Worm (Caenorhabditis elegans): ENCODE data around the gene cnc-5.
A peak's percentile ranks its signal among the peaks of the same experiment; 100 is the strongest.

cnc-5 gene

DNA sequence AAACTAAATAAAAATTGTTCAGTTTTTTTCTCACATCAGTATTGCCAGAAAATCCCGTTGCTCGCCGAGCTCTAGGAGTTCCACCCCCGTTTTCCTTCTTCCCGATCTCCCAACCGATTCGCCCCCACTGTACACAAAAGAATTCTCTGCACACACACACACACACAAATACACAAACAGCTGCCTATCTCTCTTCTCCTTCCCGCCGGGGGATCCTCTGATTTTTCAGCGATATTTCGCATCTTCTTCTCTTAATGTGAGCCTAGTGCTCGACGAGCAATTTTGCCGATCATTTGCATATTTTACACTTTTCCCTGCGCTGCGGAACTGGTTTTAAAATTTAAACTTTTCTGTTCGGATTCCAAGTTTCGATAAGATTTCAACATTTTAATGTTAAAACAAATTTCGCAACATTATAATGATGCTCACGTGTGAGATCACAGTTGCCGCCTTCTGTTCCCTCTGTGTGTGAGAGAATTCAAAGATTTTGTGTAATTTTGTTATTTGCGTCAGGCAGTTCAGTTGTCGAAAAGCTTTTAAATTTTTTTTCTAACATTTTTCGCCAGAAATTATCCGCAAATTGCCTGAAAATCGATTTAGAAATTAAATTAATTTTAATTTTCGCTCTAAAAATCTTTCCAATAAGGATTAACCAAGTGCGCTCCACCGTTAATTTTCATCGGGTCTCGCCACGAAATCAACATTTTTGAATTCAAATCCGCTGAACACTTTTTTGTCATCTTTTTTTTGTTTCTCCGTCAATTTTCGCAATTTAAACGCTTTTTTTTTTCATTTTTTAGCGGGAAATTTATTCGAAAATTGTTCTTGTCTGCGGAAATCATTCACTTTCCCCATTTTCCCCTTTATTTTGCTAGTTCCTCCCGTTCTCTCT lies 26.1 kb downstream of the cnc-5 start:
- no peak for TF ChIP-seq T23F11.4 (GFP tag; optimal IDR thresholded peaks at IDR 0.05)
- peak; percentile 83 for TF ChIP-seq ceh-18 (tag; optimal IDR thresholded peaks at IDR 0.05)
- peak; percentile 64 for TF ChIP-seq unc-42 (tag; optimal IDR thresholded peaks at IDR 0.05)
- TF ChIP-seq rnt-1 (tag; optimal IDR thresholded peaks at IDR 0.05): peak; percentile 18
- no peak for TF ChIP-seq che-1 (tag; optimal IDR thresholded peaks at IDR 0.05)
- peak; percentile 23 for TF ChIP-seq pat-9 (tag; optimal IDR thresholded peaks at IDR 0.05)
- peak; percentile 20 for TF ChIP-seq tbx-2 (tag; optimal IDR thresholded peaks at IDR 0.05)
- TF ChIP-seq syd-9 (tag; optimal IDR thresholded peaks at IDR 0.05): peak; percentile 5
- no peak for TF ChIP-seq madf-2 (tag; optimal IDR thresholded peaks at IDR 0.05)
- TF ChIP-seq elt-4 (tag; optimal IDR thresholded peaks at IDR 0.05): no peak

ce11 chrV:1471977-1472376 lies 26.8 kb downstream of the cnc-5 start:
- no peak for TF ChIP-seq lim-6 (tag; optimal IDR thresholded peaks at IDR 0.05)
- no peak for TF ChIP-seq unc-86 (tag; optimal IDR thresholded peaks at IDR 0.05)
- TF ChIP-seq elt-4 (tag; optimal IDR thresholded peaks at IDR 0.05): no peak
- TF ChIP-seq madf-2 (tag; optimal IDR thresholded peaks at IDR 0.05): no peak
- no peak for TF ChIP-seq C08G9.2 (tag; optimal IDR thresholded peaks at IDR 0.05)
- TF ChIP-seq syd-9 (tag; optimal IDR thresholded peaks at IDR 0.05): no peak
- TF ChIP-seq hlh-15 (tag; optimal IDR thresholded peaks at IDR 0.05): no peak
- no peak for TF ChIP-seq nhr-11 (tag; optimal IDR thresholded peaks at IDR 0.05)
- no peak for TF ChIP-seq fax-1 (tag; optimal IDR thresholded peaks at IDR 0.05)
- TF ChIP-seq che-1 (tag; optimal IDR thresholded peaks at IDR 0.05): no peak
- TF ChIP-seq eyg-1 (tag; optimal IDR thresholded peaks at IDR 0.05): no peak
- TF ChIP-seq ref-2 (tag; optimal IDR thresholded peaks at IDR 0.05): no peak
- TF ChIP-seq pqm-1 (tag; optimal IDR thresholded peaks at IDR 0.05): no peak

- TF ChIP-seq ceh-48 (tag; optimal IDR thresholded peaks at IDR 0.05) (peak; percentile 2), unc-86 (tag; optimal IDR thresholded peaks at IDR 0.05) (no peak), unc-55 (GFP tag; optimal IDR thresholded peaks at IDR 0.05) (peak; percentile 23), hlh-6 (tag; optimal IDR thresholded peaks at IDR 0.05) (no peak), ceh-19 (GFP tag; optimal IDR thresholded peaks at IDR 0.05) (no peak), ceh-2 (tag; optimal IDR thresholded peaks at IDR 0.05) (no peak), madf-2 (tag; optimal IDR thresholded peaks at IDR 0.05) (no peak), hlh-8 (tag; optimal IDR thresholded peaks at IDR 0.05) (peak; percentile 18), pha-4 (tag; optimal IDR thresholded peaks at IDR 0.05) (no peak), hlh-13 (GFP tag; optimal IDR thresholded peaks at IDR 0.05) (no peak), eyg-1 (tag; optimal IDR thresholded peaks at IDR 0.05) (no peak)
Measured at ce11 chrV:1472569-1472968, 27.4 kb downstream of the cnc-5 start.

ce11 chrV:1474486-1475125 lies 29.4 kb downstream of the cnc-5 start, which contains the start of the genes F53E2.2 and unc-60:
F53E2.2 (plus strand) TSS chrV:1475086.
unc-60 (plus strand) TSS chrV:1475086.
- TF ChIP-seq dmd-4 (tag; optimal IDR thresholded peaks at IDR 0.05; ENCODE audit: borderline replicate concordance): no peak
- no peak for TF ChIP-seq lim-6 (tag; optimal IDR thresholded peaks at IDR 0.05)
- no peak for TF ChIP-seq ceh-30 (tag; optimal IDR thresholded peaks at IDR 0.05)
- no peak for TF ChIP-seq ceh-48 (tag; optimal IDR thresholded peaks at IDR 0.05)
- TF ChIP-seq pha-2 (tag; optimal IDR thresholded peaks at IDR 0.05): no peak
- TF ChIP-seq fax-1 (tag; optimal IDR thresholded peaks at IDR 0.05): peak; percentile 10
- peak; percentile 85 for TF ChIP-seq nfya-1 (tag; optimal IDR thresholded peaks at IDR 0.05)
- TF ChIP-seq ceh-34 (tag; optimal IDR thresholded peaks at IDR 0.05): peak; percentile 89
- TF ChIP-seq unc-55 (GFP tag; optimal IDR thresholded peaks at IDR 0.05): peak; percentile 90
- TF ChIP-seq ama-1 (optimal IDR thresholded peaks at IDR 0.05): no peak
- no peak for TF ChIP-seq Y22D7AL.16 (tag; optimal IDR thresholded peaks at IDR 0.05)
- no peak for TF ChIP-seq pax-1 (tag; optimal IDR thresholded peaks at IDR 0.05)
- TF ChIP-seq dve-1 (tag; optimal IDR thresholded peaks at IDR 0.05): peak; percentile 12
- peak; percentile 69 for TF ChIP-seq unc-42 (tag; optimal IDR thresholded peaks at IDR 0.05)
- TF ChIP-seq pqm-1 (tag; optimal IDR thresholded peaks at IDR 0.05): peak; percentile 20
- TF ChIP-seq elt-2 (tag; optimal IDR thresholded peaks at IDR 0.05): peak; percentile 25
- no peak for TF ChIP-seq sox-2 (GFP tag; IDR thresholded peaks at IDR 0.05)
- TF ChIP-seq odd-2 (tag; optimal IDR thresholded peaks at IDR 0.05): no peak
- no peak for TF ChIP-seq fkh-10 (GFP tag; optimal IDR thresholded peaks at IDR 0.05)
- TF ChIP-seq gmeb-2 (tag; optimal IDR thresholded peaks at IDR 0.05): no peak
- TF ChIP-seq T23F11.4 (GFP tag; optimal IDR thresholded peaks at IDR 0.05): no peak
- no peak for TF ChIP-seq ceh-24 (tag; optimal IDR thresholded peaks at IDR 0.05)
- TF ChIP-seq madf-2 (tag; optimal IDR thresholded peaks at IDR 0.05): no peak
- TF ChIP-seq ceh-45 (GFP tag; IDR thresholded peaks at IDR 0.05): no peak
- TF ChIP-seq sox-4 (tag; optimal IDR thresholded peaks at IDR 0.05): no peak
